Fruit fly (Drosophila melanogaster): ENCODE results near the gene tHMG2.

Gene tHMG2

DNA sequence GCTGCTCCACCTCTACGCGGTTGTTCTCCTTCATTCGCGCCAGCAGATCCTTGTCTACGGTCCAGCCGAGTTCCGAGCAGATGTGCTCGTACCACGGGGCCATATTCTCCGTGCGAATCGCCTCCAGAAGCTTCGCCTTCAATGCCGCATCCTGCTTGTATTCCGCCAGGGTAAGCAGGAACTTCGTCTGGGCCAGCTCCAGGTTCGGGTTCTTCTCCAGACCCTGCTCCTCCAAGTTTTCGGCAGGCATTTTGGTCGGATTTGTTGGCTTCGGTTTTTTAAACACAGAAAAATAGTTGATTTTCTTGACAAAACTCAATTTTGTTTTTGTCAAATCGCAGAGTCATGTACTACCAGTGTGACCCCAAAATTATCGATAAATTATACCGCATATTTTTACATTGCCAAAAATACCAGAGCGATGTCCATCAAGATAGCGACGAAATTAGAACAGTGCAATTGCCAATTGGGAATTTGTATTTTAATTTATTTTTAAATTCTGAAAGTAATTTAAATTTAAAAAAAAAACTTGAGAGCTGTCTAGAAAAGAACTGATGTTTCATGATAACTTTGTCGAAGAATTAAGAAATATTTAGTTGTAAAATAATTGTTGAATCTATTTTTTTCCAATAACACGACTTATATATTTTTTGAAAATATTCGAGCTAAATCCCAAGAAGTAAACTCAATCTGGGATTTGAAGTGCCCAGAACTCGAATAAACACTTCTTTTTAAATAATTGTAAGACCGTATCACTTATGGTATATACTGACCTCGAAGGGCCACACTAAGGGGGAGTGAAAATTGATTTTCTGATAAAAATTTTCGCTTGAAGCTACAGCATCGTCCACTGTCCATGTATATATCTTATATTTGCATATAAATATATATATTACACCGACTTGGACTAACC, 30.8 kb upstream of the tHMG2 start, which contains the start of the genes Rpn7 and AP-2mu (continued):
- TF ChIP-seq CG6689 (GFP tag; IDR thresholded peaks at IDR 0.05) (no peak), CG16779 (GFP tag; IDR thresholded peaks at IDR 0.05) (no peak), CG7357 (GFP tag; IDR thresholded peaks at IDR 0.05) (no peak), Med (GFP tag) (peak; percentile 54), dimm (GFP tag; IDR thresholded peaks at IDR 0.05) (no peak), chinmo (GFP tag; IDR thresholded peaks at IDR 0.05; ENCODE audit: partially characterized antibody) (no peak), nau (GFP tag; optimal IDR thresholded peaks at IDR 0.05) (no peak), CG2116 (GFP tag; optimal IDR thresholded peaks at IDR 0.05) (peak; percentile 54), cad (GFP tag; optimal IDR thresholded peaks at IDR 0.05) (no peak), CG30020 (tag; optimal IDR thresholded peaks at IDR 0.05) (peak; percentile 82), unc-4 (GFP tag; IDR thresholded peaks at IDR 0.05; ENCODE audit: partially characterized antibody) (no peak), Atf-2 (GFP tag; optimal IDR thresholded peaks at IDR 0.05) (no peak), CoRest (tag; optimal IDR thresholded peaks at IDR 0.05) (peak; percentile 53), CG17361 (GFP tag; IDR thresholded peaks at IDR 0.05) (peak; percentile 66; the same call in 2 of the 3 replicates), zfh2 (GFP tag; optimal IDR thresholded peaks at IDR 0.05) (peak; percentile 17), lola (GFP tag; optimal IDR thresholded peaks at IDR 0.05) (peak in 1 of 3 experiments; percentile 37), az2 (GFP tag; optimal IDR thresholded peaks at IDR 0.05) (peak; percentile 23), CG2678 (tag; optimal IDR thresholded peaks at IDR 0.05) (peak; percentile 13), CG15601 (tag; optimal IDR thresholded peaks at IDR 0.05) (peak; percentile 4), Dp (GFP tag; optimal IDR thresholded peaks at IDR 0.05) (peak; percentile 40), CG17186 (GFP tag; optimal IDR thresholded peaks at IDR 0.05) (peak; percentile 10), CG10654 (GFP tag; optimal IDR thresholded peaks at IDR 0.05) (peak; percentile 1), dmrt99B (tag; optimal IDR thresholded peaks at IDR 0.05) (no peak), CG12391 (tag; optimal IDR thresholded peaks at IDR 0.05) (peak; percentile 66), crp (GFP tag; optimal IDR thresholded peaks at IDR 0.05) (peak in 1 of 2 experiments; percentile 25), CG14965 (GFP tag; optimal IDR thresholded peaks at IDR 0.05; ENCODE audit: borderline replicate concordance) (no peak), gcm2 (GFP tag; optimal IDR thresholded peaks at IDR 0.05) (no peak), Hr3 (GFP tag; optimal IDR thresholded peaks at IDR 0.05) (peak; percentile 22), Nf-YC (tag; optimal IDR thresholded peaks at IDR 0.05) (peak; percentile 9), CG2712 (tag; optimal IDR thresholded peaks at IDR 0.05) (peak; percentile 50), CG7839 (tag; optimal IDR thresholded peaks at IDR 0.05) (peak; percentile 28), CG13775 (GFP tag; optimal IDR thresholded peaks at IDR 0.05) (peak; percentile 4), caup (GFP tag; optimal IDR thresholded peaks at IDR 0.05; ENCODE audit: severe bottlenecking) (no peak), Dref (GFP tag; IDR thresholded peaks at IDR 0.05) (peak; percentile 61), CG17829 (tag; optimal IDR thresholded peaks at IDR 0.05) (peak; percentile 17), grn (GFP tag; optimal IDR thresholded peaks at IDR 0.05) (peak; percentile 68), CG9797 (GFP tag; optimal IDR thresholded peaks at IDR 0.05) (peak; percentile 75), Scr (GFP tag; IDR thresholded peaks at IDR 0.05; ENCODE audit: partially characterized antibody) (no peak), fru (optimal IDR thresholded peaks at IDR 0.05) (no peak), Meics (GFP tag; optimal IDR thresholded peaks at IDR 0.05) (no peak), MESR4 (GFP tag; optimal IDR thresholded peaks at IDR 0.05) (peak; percentile 57), CG17385 (GFP tag; optimal IDR thresholded peaks at IDR 0.05) (no peak), Dek (tag; optimal IDR thresholded peaks at IDR 0.05) (peak; percentile 29), sd (tag; optimal IDR thresholded peaks at IDR 0.05) (peak; percentile 7), CG18262 (tag; optimal IDR thresholded peaks at IDR 0.05) (peak; percentile 3), CG33213 (GFP tag; optimal IDR thresholded peaks at IDR 0.05) (no peak), sc (optimal IDR thresholded peaks at IDR 0.05) (no peak), sc (GFP tag; optimal IDR thresholded peaks at IDR 0.05) (no peak)
